Fruit fly (Drosophila melanogaster): ENCODE data around the gene Smg6.

Smg6 gene

dm6 chr3R:25044816-25045551 lies 11.7 kb upstream of the Smg6 start, which contains the start of gene 5PtaseI (continued):
- TF ChIP-seq CG3065 (GFP tag; optimal IDR thresholded peaks at IDR 0.05) = no peak
- no peak for TF ChIP-seq pum (GFP tag; optimal IDR thresholded peaks at IDR 0.05)
- TF ChIP-seq phol (tag; optimal IDR thresholded peaks at IDR 0.05) = peak; percentile 30
- TF ChIP-seq CoRest (tag; optimal IDR thresholded peaks at IDR 0.05) = peak; percentile 40
- no peak for TF ChIP-seq az2 (GFP tag; optimal IDR thresholded peaks at IDR 0.05)
- TF ChIP-seq NC2α (GFP tag; optimal IDR thresholded peaks at IDR 0.05) = no peak
- TF ChIP-seq MBD-R2 (GFP tag; IDR thresholded peaks at IDR 0.05) = peak; percentile 63
- TF ChIP-seq CG34422 (GFP tag; IDR thresholded peaks at IDR 0.05) = 0 out of 3 replicates have a peak, but pooled peaks have one; percentile 39
- peak; percentile 81 for TF ChIP-seq Ets97D (GFP tag; optimal IDR thresholded peaks at IDR 0.05)
- peak; percentile 57 for TF ChIP-seq CG9797 (GFP tag; optimal IDR thresholded peaks at IDR 0.05)
- 0 out of 3 replicates have a peak, but pooled peaks have one; percentile 26 for TF ChIP-seq ci (GFP tag; IDR thresholded peaks at IDR 0.05)
- 0 out of 2 replicates have a peak, but pooled peaks have one; percentile 19 for TF ChIP-seq CG4360 (GFP tag; IDR thresholded peaks at IDR 0.05)
- TF ChIP-seq stwl (tag; optimal IDR thresholded peaks at IDR 0.05) = peak; percentile 51
- peak; percentile 7 for TF ChIP-seq nmo (GFP tag; optimal IDR thresholded peaks at IDR 0.05)
- no peak for TF ChIP-seq her (GFP tag; optimal IDR thresholded peaks at IDR 0.05)
- TF ChIP-seq CG6689 (GFP tag; IDR thresholded peaks at IDR 0.05) = no peak
- peak; percentile 86 for TF ChIP-seq Hr3 (GFP tag; optimal IDR thresholded peaks at IDR 0.05)
- TF ChIP-seq br (optimal IDR thresholded peaks at IDR 0.05) = no peak
- TF ChIP-seq CG15479 (GFP tag; optimal IDR thresholded peaks at IDR 0.05) = no peak
- TF ChIP-seq maf-S (GFP tag; optimal IDR thresholded peaks at IDR 0.05) = no peak
- peak; percentile 19 for TF ChIP-seq CG14710 (tag; optimal IDR thresholded peaks at IDR 0.05)
- TF ChIP-seq CHES-1-like (GFP tag; optimal IDR thresholded peaks at IDR 0.05) = peak; percentile 4
- peak; percentile 58 for TF ChIP-seq Ets65A (GFP tag)
- TF ChIP-seq CG30020 (tag; optimal IDR thresholded peaks at IDR 0.05) = peak; percentile 23
- no peak for TF ChIP-seq kay (GFP tag; optimal IDR thresholded peaks at IDR 0.05)
- TF ChIP-seq Scr (GFP tag; IDR thresholded peaks at IDR 0.05; ENCODE audit: partially characterized antibody) = peak; percentile 28; the same call in 1 of the 2 replicates
- TF ChIP-seq Fer1 (GFP tag; optimal IDR thresholded peaks at IDR 0.05) = peak; percentile 1
- no peak for TF ChIP-seq jing (GFP tag; optimal IDR thresholded peaks at IDR 0.05)
- TF ChIP-seq CG3281 (GFP tag; optimal IDR thresholded peaks at IDR 0.05) = peak; percentile 8
- peak; percentile 29 for TF ChIP-seq CG12659 (GFP tag; optimal IDR thresholded peaks at IDR 0.05)
- peak; percentile 38 for TF ChIP-seq vvl (GFP tag; IDR thresholded peaks at IDR 0.05)
- peak; percentile 73 for TF ChIP-seq gfzf (GFP tag; optimal IDR thresholded peaks at IDR 0.05)
- TF ChIP-seq Sox102F (GFP tag; optimal IDR thresholded peaks at IDR 0.05) = no peak
- no peak for TF ChIP-seq chn (GFP tag; optimal IDR thresholded peaks at IDR 0.05)
- no peak for TF ChIP-seq sob (GFP tag; IDR thresholded peaks at IDR 0.05)
- no peak for TF ChIP-seq CG7839 (tag; optimal IDR thresholded peaks at IDR 0.05)
- TF ChIP-seq sens (GFP tag) = peak; percentile 73
- TF ChIP-seq trem (tag; optimal IDR thresholded peaks at IDR 0.05) = peak; percentile 3
- no peak for TF ChIP-seq org-1 (GFP tag; optimal IDR thresholded peaks at IDR 0.05)
- TF ChIP-seq bbx (GFP tag; IDR thresholded peaks at IDR 0.05; ENCODE audit: partially characterized antibody) = 0 out of 2 replicates have a peak, but pooled peaks have one; percentile 8
- TF ChIP-seq CG4820 (GFP tag; optimal IDR thresholded peaks at IDR 0.05) = no peak
- no peak for TF ChIP-seq CG11085 (GFP tag; IDR thresholded peaks at IDR 0.05)
- peak; percentile 45 for TF ChIP-seq pzg (GFP tag; optimal IDR thresholded peaks at IDR 0.05)
- TF ChIP-seq CG4404 (GFP tag; IDR thresholded peaks at IDR 0.05) = no peak
- TF ChIP-seq chinmo (GFP tag; IDR thresholded peaks at IDR 0.05; ENCODE audit: partially characterized antibody) = 0 out of 4 replicates have a peak, but pooled peaks have one; percentile 66
- TF ChIP-seq mam (GFP tag; optimal IDR thresholded peaks at IDR 0.05) = no peak
- TF ChIP-seq CG32767 (GFP tag; IDR thresholded peaks at IDR 0.05) = 0 out of 2 replicates have a peak, but pooled peaks have one; percentile 47
- TF ChIP-seq MESR4 (GFP tag; optimal IDR thresholded peaks at IDR 0.05) = peak; percentile 72
- TF ChIP-seq disco-r (GFP tag; optimal IDR thresholded peaks at IDR 0.05) = no peak
- peak; percentile 34 for TF ChIP-seq BEAF-32 (GFP tag; optimal IDR thresholded peaks at IDR 0.05)

Measured in whole organism, embryonic.